Worm (Caenorhabditis elegans): ENCODE results near the gene clec-67.
"Not testable (repeated sequence)": the region's sequence is repeated elsewhere in the genome, so short reads cannot be mapped to it uniquely, and the experiment has no call there.

The clec-67 gene

DNA sequence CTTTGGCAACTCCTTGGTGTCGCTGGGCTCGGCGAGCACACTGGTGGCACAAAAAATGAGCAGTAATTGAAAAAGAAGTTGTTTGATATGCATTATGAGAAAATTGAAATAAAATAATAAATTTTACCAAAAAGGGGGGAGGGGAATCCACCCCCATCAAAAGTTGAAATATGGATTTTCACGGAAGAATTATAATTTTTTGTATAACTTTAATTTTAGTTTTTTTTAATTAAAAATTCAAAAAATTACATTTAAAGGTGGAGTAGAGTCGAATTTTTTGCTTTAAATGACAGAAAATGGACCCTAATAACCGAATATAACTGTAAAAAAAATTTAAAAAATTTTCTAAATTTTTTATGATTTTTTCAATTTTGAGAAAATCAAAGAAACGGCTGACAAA is 10.1 kb upstream of the clec-67 start, which contains the start of gene F56D6.18:
Gene F56D6.18, minus strand, starts transcription at position 101 of the 400 bp plus-strand sequence.
- TF ChIP-seq T22C8.4 (GFP tag; IDR thresholded peaks at IDR 0.05); cog-1 (tag; optimal IDR thresholded peaks at IDR 0.05); ref-1 (GFP tag; conservative IDR thresholded peaks at IDR 0.05): not testable (repeated sequence)

DNA sequence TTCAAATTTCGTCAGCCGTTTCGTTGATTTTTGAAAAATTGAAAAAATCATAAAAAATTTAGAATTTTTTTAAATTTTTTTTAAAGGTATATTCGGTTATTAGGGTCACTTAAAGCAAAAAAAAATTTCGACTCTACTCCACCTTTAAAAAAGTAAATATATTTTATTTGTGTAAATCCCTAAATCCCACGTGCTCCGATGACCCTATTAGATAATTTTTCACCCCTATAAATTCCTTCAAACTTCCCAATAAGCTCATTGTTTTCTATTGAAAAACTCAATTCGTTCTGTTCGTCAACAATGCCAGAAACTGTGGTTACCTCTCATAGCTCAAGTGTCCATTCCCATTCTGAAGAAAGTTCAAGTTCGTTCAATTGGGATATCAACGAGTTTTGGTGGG is 9.4 kb upstream of the clec-67 start, which contains the start of gene F56D6.20:
Gene F56D6.20, plus strand, starts transcription at position 301 of the 400 bp plus-strand sequence.
- no peak for TF ChIP-seq cog-1 (tag; optimal IDR thresholded peaks at IDR 0.05)
- no peak for TF ChIP-seq med-1 (GFP tag; optimal IDR thresholded peaks at IDR 0.05; ENCODE audit: insufficient read depth)
- TF ChIP-seq ref-1 (GFP tag; conservative IDR thresholded peaks at IDR 0.05) = no peak
- TF ChIP-seq klf-2 (GFP tag; conservative IDR thresholded peaks at IDR 0.05) = no peak
- TF ChIP-seq ztf-29 (GFP tag; IDR thresholded peaks at IDR 0.05) = no peak
- no peak for TF ChIP-seq ztf-23 (GFP tag; IDR thresholded peaks at IDR 0.05)
- TF ChIP-seq flt-1 (GFP tag; IDR thresholded peaks at IDR 0.05) = no peak
- no peak for TF ChIP-seq tab-1 (GFP tag; IDR thresholded peaks at IDR 0.05)
- TF ChIP-seq T22C8.4 (GFP tag; IDR thresholded peaks at IDR 0.05) = no peak

DNA sequence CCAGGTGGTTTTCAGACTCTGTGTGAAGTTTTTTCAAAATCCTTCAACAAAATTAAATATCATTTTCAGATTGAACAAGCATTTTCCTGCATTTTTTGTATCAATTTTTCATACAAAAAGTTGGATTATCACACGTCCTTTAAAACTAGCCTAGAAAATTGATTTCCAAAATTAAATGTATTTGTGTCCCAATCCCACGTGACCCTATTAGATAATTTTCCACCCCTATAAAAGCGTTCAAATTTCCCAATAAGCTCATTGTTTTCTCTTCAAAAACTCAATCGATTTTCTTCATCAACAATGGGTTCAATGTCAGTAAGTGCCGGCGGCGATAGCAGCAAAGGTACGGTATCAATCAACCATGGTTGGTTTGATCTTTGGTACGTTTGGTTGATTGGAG is 7.5 kb upstream of the clec-67 start, which contains the start of gene F56D6.19:
Gene F56D6.19, plus strand, starts transcription at position 301 of the 400 bp plus-strand sequence.
- no peak for TF ChIP-seq med-1 (GFP tag; optimal IDR thresholded peaks at IDR 0.05; ENCODE audit: insufficient read depth)

DNA sequence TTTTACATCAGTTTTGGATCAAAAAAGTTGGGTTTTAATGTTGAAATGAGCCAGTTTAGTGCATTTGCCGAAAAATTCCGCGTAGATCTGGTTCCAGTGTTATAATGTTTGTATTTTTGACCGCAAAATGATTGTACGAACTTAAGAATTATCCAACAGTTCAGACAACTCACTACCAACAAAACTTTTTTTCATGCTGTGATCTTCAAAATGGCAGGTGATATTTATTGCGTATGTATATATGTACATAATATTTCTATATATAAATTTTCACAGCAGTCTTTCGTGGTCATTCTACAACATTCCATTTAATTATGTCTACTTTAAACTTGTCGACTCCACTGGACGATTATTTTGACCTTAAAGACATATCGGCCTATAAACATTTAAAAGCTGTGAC is 6.7 kb upstream of the clec-67 start, which contains the start of gene srz-20:
Gene srz-20, plus strand, starts transcription at position 301 of the 400 bp plus-strand sequence.
- no peak for TF ChIP-seq med-1 (GFP tag; optimal IDR thresholded peaks at IDR 0.05; ENCODE audit: insufficient read depth)
- TF ChIP-seq cog-1 (tag; optimal IDR thresholded peaks at IDR 0.05) = no peak
- TF ChIP-seq tab-1 (GFP tag; IDR thresholded peaks at IDR 0.05) = no peak
- no peak for TF ChIP-seq ztf-23 (GFP tag; IDR thresholded peaks at IDR 0.05)
- no peak for TF ChIP-seq flt-1 (GFP tag; IDR thresholded peaks at IDR 0.05)
- no peak for TF ChIP-seq T22C8.4 (GFP tag; IDR thresholded peaks at IDR 0.05)
- TF ChIP-seq klf-2 (GFP tag; conservative IDR thresholded peaks at IDR 0.05) = no peak
- no peak for TF ChIP-seq ztf-29 (GFP tag; IDR thresholded peaks at IDR 0.05)

DNA sequence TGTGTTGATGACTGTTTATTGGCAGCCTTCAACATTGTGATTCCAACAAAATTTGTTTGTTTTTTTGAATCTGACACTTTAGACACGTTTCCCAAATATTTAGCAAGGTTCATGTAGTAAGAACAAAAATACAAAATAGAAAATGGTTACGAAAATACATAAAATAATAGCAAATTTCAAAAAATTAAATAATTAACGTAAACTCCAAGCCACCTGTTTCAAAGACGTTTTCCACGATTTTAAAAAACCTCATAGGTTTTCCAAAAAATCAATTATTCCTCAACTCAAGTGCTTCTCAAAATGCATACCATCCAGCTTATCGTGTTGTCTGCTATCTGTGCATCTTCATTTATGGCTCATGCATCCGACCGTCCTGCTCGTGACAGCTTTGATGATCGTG is 4.6 kb upstream of the clec-67 start, which contains the start of gene F56D6.14:
Gene F56D6.14, plus strand, starts transcription at position 301 of the 400 bp plus-strand sequence.
- no peak for TF ChIP-seq tab-1 (GFP tag; IDR thresholded peaks at IDR 0.05)
- TF ChIP-seq cog-1 (tag; optimal IDR thresholded peaks at IDR 0.05) = no peak
- no peak for TF ChIP-seq ztf-29 (GFP tag; IDR thresholded peaks at IDR 0.05)
- TF ChIP-seq ztf-23 (GFP tag; IDR thresholded peaks at IDR 0.05) = no peak
- TF ChIP-seq klf-2 (GFP tag; conservative IDR thresholded peaks at IDR 0.05) = no peak
- TF ChIP-seq T22C8.4 (GFP tag; IDR thresholded peaks at IDR 0.05) = no peak
- TF ChIP-seq flt-1 (GFP tag; IDR thresholded peaks at IDR 0.05) = no peak
- no peak for TF ChIP-seq med-1 (GFP tag; optimal IDR thresholded peaks at IDR 0.05; ENCODE audit: insufficient read depth)
- TF ChIP-seq ref-1 (GFP tag; conservative IDR thresholded peaks at IDR 0.05) = no peak

DNA sequence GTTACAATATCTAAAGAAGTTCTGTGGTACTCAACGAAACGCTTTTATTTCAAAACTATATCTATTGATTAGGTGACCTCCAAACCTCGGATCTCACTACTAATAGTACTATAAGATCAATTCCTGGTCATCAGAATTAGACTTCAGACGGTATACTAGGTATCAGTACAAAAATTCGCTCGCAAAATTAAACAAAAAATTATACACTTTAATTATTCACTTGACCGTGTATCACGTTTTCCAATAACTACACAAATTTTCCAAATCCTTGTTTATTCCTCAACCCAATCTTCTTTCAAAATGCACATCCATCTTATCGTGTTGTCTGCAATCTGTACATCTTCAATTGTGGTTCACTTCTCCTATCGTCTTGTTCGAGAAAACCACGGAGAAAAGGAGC is 3.8 kb upstream of the clec-67 start, which contains the start of gene F56D6.23:
Gene F56D6.23, plus strand, starts transcription at position 301 of the 400 bp plus-strand sequence.
- TF ChIP-seq klf-2 (GFP tag; conservative IDR thresholded peaks at IDR 0.05) (no peak), cog-1 (tag; optimal IDR thresholded peaks at IDR 0.05) (no peak), ref-1 (GFP tag; conservative IDR thresholded peaks at IDR 0.05) (no peak), flt-1 (GFP tag; IDR thresholded peaks at IDR 0.05) (no peak), T22C8.4 (GFP tag; IDR thresholded peaks at IDR 0.05) (no peak), med-1 (GFP tag; optimal IDR thresholded peaks at IDR 0.05; ENCODE audit: insufficient read depth) (no peak), ztf-23 (GFP tag; IDR thresholded peaks at IDR 0.05) (no peak), tab-1 (GFP tag; IDR thresholded peaks at IDR 0.05) (no peak)

DNA sequence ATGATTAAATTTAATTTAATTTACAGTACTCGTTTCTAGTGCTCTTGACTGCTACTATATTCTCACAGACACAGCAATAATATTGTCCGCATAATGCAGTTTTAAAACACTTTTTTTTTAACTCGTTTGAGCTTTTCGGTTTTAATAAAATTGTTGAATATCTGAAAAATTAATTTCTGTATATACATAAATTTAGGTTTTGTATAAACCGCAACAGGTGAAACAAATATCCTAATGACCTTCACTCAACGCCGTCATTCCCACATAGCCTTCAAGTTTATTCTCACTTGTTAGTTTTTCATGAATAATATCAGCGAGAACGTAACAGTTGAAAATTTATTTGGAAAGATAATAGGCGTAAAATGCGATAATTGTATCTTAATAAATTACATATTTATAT is 2.5 kb upstream of the clec-67 start, which contains the start of gene srz-19:
Gene srz-19, plus strand, starts transcription at position 301 of the 400 bp plus-strand sequence.
- no peak for TF ChIP-seq tab-1 (GFP tag; IDR thresholded peaks at IDR 0.05)
- TF ChIP-seq ref-1 (GFP tag; conservative IDR thresholded peaks at IDR 0.05) = no peak
- no peak for TF ChIP-seq cog-1 (tag; optimal IDR thresholded peaks at IDR 0.05)
- no peak for TF ChIP-seq T22C8.4 (GFP tag; IDR thresholded peaks at IDR 0.05)
- no peak for TF ChIP-seq ztf-29 (GFP tag; IDR thresholded peaks at IDR 0.05)
- TF ChIP-seq klf-2 (GFP tag; conservative IDR thresholded peaks at IDR 0.05) = no peak
- TF ChIP-seq flt-1 (GFP tag; IDR thresholded peaks at IDR 0.05) = no peak
- TF ChIP-seq ztf-23 (GFP tag; IDR thresholded peaks at IDR 0.05) = no peak

DNA sequence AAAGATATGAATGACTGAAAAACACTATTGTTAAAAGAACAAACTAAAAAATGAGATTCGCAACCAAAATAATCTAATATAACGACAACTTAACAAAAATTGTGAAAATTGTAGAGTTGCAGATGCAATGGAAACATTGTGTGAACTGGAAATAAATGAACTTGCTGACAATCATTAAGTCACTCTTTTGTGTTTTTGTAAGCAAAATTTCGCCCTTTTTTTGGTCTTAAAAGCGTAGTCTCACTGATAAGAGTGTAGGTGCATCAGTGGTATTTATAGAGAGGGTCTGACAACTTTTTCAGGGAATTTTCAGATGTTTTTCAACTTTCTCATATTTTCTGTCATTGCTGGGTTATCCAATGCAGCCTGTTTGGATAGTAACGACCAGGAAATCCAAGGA is 4.2 kb downstream of the clec-67 start, which contains the start of gene clec-68:
Gene clec-68, plus strand, starts transcription at position 301 of the 400 bp plus-strand sequence.
- TF ChIP-seq med-1 (GFP tag; optimal IDR thresholded peaks at IDR 0.05; ENCODE audit: insufficient read depth) = no peak
- no peak for TF ChIP-seq klf-2 (GFP tag; conservative IDR thresholded peaks at IDR 0.05)
- no peak for TF ChIP-seq cog-1 (tag; optimal IDR thresholded peaks at IDR 0.05)
- no peak for TF ChIP-seq tab-1 (GFP tag; IDR thresholded peaks at IDR 0.05)
- TF ChIP-seq ztf-23 (GFP tag; IDR thresholded peaks at IDR 0.05) = no peak
- TF ChIP-seq flt-1 (GFP tag; IDR thresholded peaks at IDR 0.05) = no peak
- TF ChIP-seq ref-1 (GFP tag; conservative IDR thresholded peaks at IDR 0.05) = no peak
- no peak for TF ChIP-seq ztf-29 (GFP tag; IDR thresholded peaks at IDR 0.05)
- TF ChIP-seq T22C8.4 (GFP tag; IDR thresholded peaks at IDR 0.05) = no peak

DNA sequence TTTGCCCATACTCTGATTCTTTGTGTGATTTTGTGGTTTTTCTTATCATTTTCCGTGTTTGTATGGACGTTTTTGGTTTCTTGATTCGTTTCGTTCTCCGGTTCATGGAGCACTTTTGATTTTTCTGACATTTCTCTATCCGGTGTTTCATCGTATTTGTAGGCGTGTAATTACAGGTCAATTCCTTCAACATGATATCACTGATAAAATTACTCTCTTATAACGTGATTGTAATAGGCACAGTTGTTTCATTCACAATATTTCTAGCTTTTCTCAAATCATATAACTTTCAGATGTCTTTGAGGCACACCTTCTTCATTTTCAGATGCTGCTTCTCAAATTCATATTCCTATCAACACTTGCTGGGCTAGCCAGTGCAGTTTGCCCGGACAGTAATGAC is 10.4 kb downstream of the clec-67 start, which contains the start of gene clec-70:
Gene clec-70, plus strand, starts transcription at position 301 of the 400 bp plus-strand sequence.
- TF ChIP-seq klf-2 (GFP tag; conservative IDR thresholded peaks at IDR 0.05); ztf-29 (GFP tag; IDR thresholded peaks at IDR 0.05); flt-1 (GFP tag; IDR thresholded peaks at IDR 0.05): not testable (repeated sequence)

DNA sequence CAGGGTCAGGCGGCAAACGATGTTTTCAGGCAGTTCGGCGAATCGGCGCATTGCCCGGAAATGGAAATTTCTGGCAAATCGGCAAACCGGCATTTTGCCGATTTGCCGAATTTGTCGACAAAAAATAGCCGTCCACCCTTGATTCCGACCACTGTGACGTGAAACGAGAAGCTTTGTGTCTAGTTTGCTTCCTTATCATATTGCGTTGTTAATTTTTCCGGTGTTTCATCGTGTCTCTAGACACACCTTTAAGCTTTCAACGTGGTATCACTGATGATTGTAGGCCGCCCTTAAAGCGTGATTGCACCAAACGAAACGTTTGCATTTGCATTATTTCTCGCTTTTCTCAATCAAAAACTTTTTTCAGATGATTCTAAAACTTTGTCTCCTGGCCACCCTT is 15.1 kb downstream of the clec-67 start, which contains the start of gene clec-71:
Gene clec-71, plus strand, starts transcription at position 362 of the 400 bp plus-strand sequence.
- no peak for TF ChIP-seq tab-1 (GFP tag; IDR thresholded peaks at IDR 0.05)
- no peak for TF ChIP-seq med-1 (GFP tag; optimal IDR thresholded peaks at IDR 0.05; ENCODE audit: insufficient read depth)
- TF ChIP-seq cog-1 (tag; optimal IDR thresholded peaks at IDR 0.05) = no peak
- no peak for TF ChIP-seq ztf-23 (GFP tag; IDR thresholded peaks at IDR 0.05)
- TF ChIP-seq flt-1 (GFP tag; IDR thresholded peaks at IDR 0.05) = no peak
- no peak for TF ChIP-seq T22C8.4 (GFP tag; IDR thresholded peaks at IDR 0.05)
- TF ChIP-seq ztf-29 (GFP tag; IDR thresholded peaks at IDR 0.05) = no peak
- no peak for TF ChIP-seq ref-1 (GFP tag; conservative IDR thresholded peaks at IDR 0.05)
- TF ChIP-seq klf-2 (GFP tag; conservative IDR thresholded peaks at IDR 0.05) = no peak
